Worm (Caenorhabditis elegans): ENCODE results near the gene R05H10.1.

ce11 chrII:14805686-14806085 is 45.9 kb upstream of the R05H10.1 start, which contains the start of gene srt-11:
- TF ChIP-seq nhr-237 (tag; optimal IDR thresholded peaks at IDR 0.05): no peak
- TF ChIP-seq unc-62 (GFP tag; optimal IDR thresholded peaks at IDR 0.05): no peak
- no peak for TF ChIP-seq lin-13 (tag; optimal IDR thresholded peaks at IDR 0.05)
- no peak for TF ChIP-seq ztf-11 (tag; optimal IDR thresholded peaks at IDR 0.05)
